Worm (Caenorhabditis elegans): ENCODE data around the gene otpl-6.

- TF ChIP-seq snpc-4 (GFP tag; optimal IDR thresholded peaks at IDR 0.05): no peak
- TF ChIP-seq snpc-4 (tag; optimal IDR thresholded peaks at IDR 0.05): no peak
- no peak for TF ChIP-seq unc-130 (GFP tag; optimal IDR thresholded peaks at IDR 0.05)
- TF ChIP-seq efl-1 (GFP tag; optimal IDR thresholded peaks at IDR 0.05): no peak
- TF ChIP-seq dpl-1 (GFP tag; optimal IDR thresholded peaks at IDR 0.05): no peak
- no peak for TF ChIP-seq aptf-3 (GFP tag; IDR thresholded peaks at IDR 0.05)
- no peak for TF ChIP-seq hrde-1 (tag; optimal IDR thresholded peaks at IDR 0.05; ENCODE audit: borderline replicate concordance)
Measured at ce11 chrV:8552460-8552859, 26.6 kb downstream of the otpl-6 start, which contains the start of gene acr-15.

Data from whole organism, young adult.